Fruit fly (Drosophila melanogaster) whole organism, embryonic: ENCODE measurements around the gene CG8329.

Experiments
- CG10366 ChIP-seq: fragments of 200-800 bp; sonication (Bioruptor generic); IDR thresholded peaks from 2 replicates; pipeline ENCODE4 v1.3.6; 2022; ENCODE audit warnings: missing biosample characterization, missing genetic modification characterization
- CG15514 ChIP-seq: fragments of 200-800 bp; sonication (Bioruptor generic); optimal IDR thresholded peaks from 3 replicates; lab custom pipeline; 2017; ENCODE audit warnings: missing biosample characterization, missing genetic modification characterization, mild to moderate bottlenecking, moderate library complexity, missing genetic modification reagents
- CG1603 ChIP-seq: fragments of 200-800 bp; sonication (Bioruptor generic); optimal IDR thresholded peaks from 2 replicates; lab custom pipeline; 2019; ENCODE audit warnings: missing biosample characterization, mild to moderate bottlenecking, missing genetic modification characterization, moderate library complexity
- CG17385 ChIP-seq: fragments of 200-800 bp; sonication (Bioruptor generic); optimal IDR thresholded peaks from 3 replicates; lab custom pipeline; 2018; ENCODE audit warnings: missing biosample characterization, mild to moderate bottlenecking, missing genetic modification characterization
- CG1792 ChIP-seq: fragments of 200-800 bp; sonication (Bioruptor generic); optimal IDR thresholded peaks from 2 replicates; lab custom pipeline; 2016; ENCODE audit warnings: missing biosample characterization, missing genetic modification characterization
- CG18599 ChIP-seq: fragments of 200-800 bp; sonication (Bioruptor generic); optimal IDR thresholded peaks from 3 replicates; lab custom pipeline; 2017; ENCODE audit warnings: missing biosample characterization, missing genetic modification characterization, mild to moderate bottlenecking, moderate library complexity, missing genetic modification reagents
- CG18619 ChIP-seq: fragments of 200-800 bp; sonication (Bioruptor generic); optimal IDR thresholded peaks from 3 replicates; lab custom pipeline; 2017; ENCODE audit warnings: missing biosample characterization, mild to moderate bottlenecking, missing genetic modification characterization
- CG2712 ChIP-seq: fragments of 200-800 bp; optimal IDR thresholded peaks from 3 replicates; lab custom pipeline; 2019; ENCODE audit warnings: missing biosample characterization, mild to moderate bottlenecking, missing genetic modification characterization, moderate library complexity
- CG33213 ChIP-seq: fragments of 200-800 bp; sonication (Bioruptor generic); optimal IDR thresholded peaks from 3 replicates; lab custom pipeline; 2016; ENCODE audit warnings: missing biosample characterization, missing genetic modification characterization
- CG34224 ChIP-seq: fragments of 200-800 bp; sonication (Bioruptor generic); IDR thresholded peaks from 3 replicates; pipeline ENCODE4 v1.3.6; 2022; ENCODE audit warnings: missing biosample characterization, missing genetic modification characterization; ENCODE audit not compliant: partially characterized antibody
- CG3838 ChIP-seq: fragments of 200-800 bp; sonication (Bioruptor generic); optimal IDR thresholded peaks from 3 replicates; lab custom pipeline; 2016; ENCODE audit warnings: missing biosample characterization, missing genetic modification characterization
- CG3995 ChIP-seq: fragments of 200-800 bp; sonication (Bioruptor generic); optimal IDR thresholded peaks from 3 replicates; lab custom pipeline; 2016; ENCODE audit warnings: missing biosample characterization, missing genetic modification characterization
- CG43689 ChIP-seq: fragments of 200-800 bp; sonication (Bioruptor generic); IDR thresholded peaks from 2 replicates; pipeline ENCODE4 v1.3.6; 2022; ENCODE audit warnings: missing biosample characterization, missing genetic modification characterization
- CG5953 ChIP-seq: fragments of 200-800 bp; sonication (Bioruptor generic); IDR thresholded peaks from 2 replicates; pipeline ENCODE4 v1.3.6; 2022; ENCODE audit warnings: missing biosample characterization, missing genetic modification characterization
- CG7357 ChIP-seq: fragments of 200-800 bp; sonication (Bioruptor generic); IDR thresholded peaks from 3 replicates; pipeline ENCODE4 v1.3.6; 2022; ENCODE audit warnings: missing biosample characterization, missing genetic modification characterization
- Dad ChIP-seq: fragments of 200-800 bp; sonication (Bioruptor generic); optimal IDR thresholded peaks from 3 replicates; lab custom pipeline; 2016; ENCODE audit warnings: missing biosample characterization, missing genetic modification characterization
- Drgx ChIP-seq: fragments of 200-800 bp; sonication (Bioruptor generic); IDR thresholded peaks from 2 replicates; pipeline ENCODE4 v1.3.6; 2022; ENCODE audit warnings: missing biosample characterization, missing genetic modification characterization
- Hmx ChIP-seq: fragments of 200-800 bp; sonication (Bioruptor generic); optimal IDR thresholded peaks from 2 replicates; lab custom pipeline; 2016; ENCODE audit warnings: missing biosample characterization, missing genetic modification characterization
- Hsf ChIP-seq: fragments of 200-800 bp; sonication (Bioruptor generic); optimal IDR thresholded peaks from 3 replicates; lab custom pipeline; 2016; ENCODE audit warnings: missing biosample characterization, missing genetic modification characterization
- NfI ChIP-seq: fragments of 200-800 bp; sonication (Bioruptor generic); optimal IDR thresholded peaks from 3 replicates; lab custom pipeline; 2018; ENCODE audit warnings: missing biosample characterization, mild to moderate bottlenecking, missing genetic modification characterization, moderate library complexity
- Opbp ChIP-seq: fragments of 200-800 bp; sonication (Bioruptor generic); IDR thresholded peaks from 3 replicates; pipeline ENCODE4 v1.3.6; 2022; ENCODE audit warnings: missing biosample characterization, missing genetic modification characterization; ENCODE audit not compliant: partially characterized antibody
- Spps ChIP-seq: fragments of 200-800 bp; sonication (Bioruptor generic); optimal IDR thresholded peaks from 2 replicates; lab custom pipeline; 2018; ENCODE audit warnings: missing biosample characterization, mild to moderate bottlenecking, missing genetic modification characterization
- Xrp1 ChIP-seq: fragments of 200-800 bp; sonication (Bioruptor generic); IDR thresholded peaks from 2 replicates; pipeline ENCODE4 v1.3.6; 2022; ENCODE audit warnings: missing biosample characterization, missing genetic modification characterization
- al ChIP-seq: fragments of 200-800 bp; sonication (Bioruptor generic); IDR thresholded peaks from 2 replicates; pipeline ENCODE4 v1.3.6; 2022; ENCODE audit warnings: missing biosample characterization, missing genetic modification characterization
- aop ChIP-seq: fragments of 200-800 bp; sonication (Bioruptor generic); IDR thresholded peaks from 2 replicates; pipeline ENCODE4 v1.3.6; 2022; ENCODE audit warnings: missing biosample characterization, missing genetic modification characterization
- ase ChIP-seq: fragments of 200-800 bp; sonication (Bioruptor generic); IDR thresholded peaks from 3 replicates; pipeline ENCODE4 v1.3.6; 2022; ENCODE audit warnings: missing biosample characterization, missing genetic modification characterization
- ash1 ChIP-seq: fragments of 200-800 bp; sonication (Bioruptor generic); optimal IDR thresholded peaks from 2 replicates; lab custom pipeline; 2018; ENCODE audit warnings: missing biosample characterization, mild to moderate bottlenecking, missing genetic modification characterization
- az2 ChIP-seq: fragments of 200-800 bp; sonication (Bioruptor generic); optimal IDR thresholded peaks from 3 replicates; lab custom pipeline; 2016; ENCODE audit warnings: missing biosample characterization, missing genetic modification characterization
- br ChIP-seq: fragments of >200 bp; optimal IDR thresholded peaks from 2 replicates; lab custom pipeline; 2017
- cg ChIP-seq: fragments of 200-800 bp; sonication (Bioruptor generic); optimal IDR thresholded peaks from 3 replicates; lab custom pipeline; 2019; ENCODE audit warnings: missing biosample characterization, mild to moderate bottlenecking, missing genetic modification characterization, moderate library complexity
- chif ChIP-seq, 2 experiments: fragments of 200-800 bp; sonication (Bioruptor generic); optimal IDR thresholded peaks; 3 replicates each; lab custom pipeline; 2016; ENCODE audit warnings: missing biosample characterization in 2 of 2, missing genetic modification characterization in 2 of 2
- cwo ChIP-seq: fragments of 200-800 bp; sonication (Bioruptor generic); optimal IDR thresholded peaks from 3 replicates; lab custom pipeline; 2017; ENCODE audit warnings: missing biosample characterization, missing genetic modification characterization, mild to moderate bottlenecking, moderate library complexity, missing genetic modification reagents
- dm ChIP-seq: fragments of 200-800 bp; sonication (Bioruptor generic); optimal IDR thresholded peaks from 3 replicates; lab custom pipeline; 2016; ENCODE audit warnings: missing biosample characterization, missing genetic modification characterization
- dpn ChIP-seq, 2 experiments: fragments of 200-800 bp; sonication (Bioruptor generic); optimal IDR thresholded peaks; 3 replicates each; lab custom pipeline; 2016; ENCODE audit warnings: missing biosample characterization in 2 of 2, missing genetic modification characterization in 2 of 2
- en ChIP-seq: fragments of 200-800 bp; sonication (Bioruptor generic); optimal IDR thresholded peaks from 2 replicates; lab custom pipeline; 2016; ENCODE audit warnings: missing biosample characterization, missing genetic modification characterization
- esg ChIP-seq: fragments of 200-800 bp; sonication (Bioruptor generic); conservative IDR thresholded peaks from 2 replicates; pipeline ENCODE4 v1.3.6; 2022; ENCODE audit warnings: missing biosample characterization, missing genetic modification characterization
- ftz-f1 ChIP-seq: fragments of 200-800 bp; sonication (Bioruptor generic); optimal IDR thresholded peaks from 2 replicates; lab custom pipeline; 2016; ENCODE audit warnings: missing biosample characterization, missing genetic modification characterization
- gcm ChIP-seq: fragments of 200-800 bp; sonication (Bioruptor generic); optimal IDR thresholded peaks from 2 replicates; lab custom pipeline; 2019; ENCODE audit warnings: missing biosample characterization, mild to moderate bottlenecking, missing genetic modification characterization, moderate library complexity
- hbn ChIP-seq: fragments of 200-800 bp; sonication (Bioruptor generic); IDR thresholded peaks from 2 replicates; pipeline ENCODE4 v1.3.6; 2022; ENCODE audit warnings: missing biosample characterization, missing genetic modification characterization; ENCODE audit not compliant: partially characterized antibody
- ind ChIP-seq: fragments of 200-800 bp; sonication (Bioruptor generic); optimal IDR thresholded peaks from 3 replicates; lab custom pipeline; 2016; ENCODE audit warnings: missing biosample characterization, missing genetic modification characterization
- pnt ChIP-seq: fragments of 200-800 bp; sonication (Bioruptor generic); optimal IDR thresholded peaks from 3 replicates; lab custom pipeline; 2016; ENCODE audit warnings: missing biosample characterization, missing genetic modification characterization
- repo ChIP-seq: fragments of 200-800 bp; sonication (Bioruptor generic); optimal IDR thresholded peaks from 2 replicates; lab custom pipeline; 2016; ENCODE audit warnings: missing biosample characterization, missing genetic modification characterization
- sd ChIP-seq: fragments of 200-800 bp; sonication (Bioruptor generic); optimal IDR thresholded peaks from 3 replicates; lab custom pipeline; 2018; ENCODE audit warnings: missing biosample characterization, mild to moderate bottlenecking, missing genetic modification characterization, moderate library complexity
- sens-2 ChIP-seq: fragments of 200-800 bp; sonication (Bioruptor generic); IDR thresholded peaks from 2 replicates; pipeline ENCODE4 v1.3.6; 2022; ENCODE audit warnings: missing biosample characterization, missing genetic modification characterization
- sisA ChIP-seq: fragments of 200-800 bp; sonication (Bioruptor generic); IDR thresholded peaks from 2 replicates; pipeline ENCODE4 v1.3.6; 2022; ENCODE audit warnings: missing biosample characterization, missing genetic modification characterization
- sqz ChIP-seq: fragments of 200-800 bp; sonication (Bioruptor generic); optimal IDR thresholded peaks from 3 replicates; lab custom pipeline; 2018; ENCODE audit warnings: missing biosample characterization, mild to moderate bottlenecking, missing genetic modification characterization
- sr ChIP-seq: fragments of 200-800 bp; sonication (Bioruptor generic); IDR thresholded peaks from 3 replicates; pipeline ENCODE4 v1.3.6; 2022; ENCODE audit warnings: missing biosample characterization, missing genetic modification characterization
- stc ChIP-seq: fragments of 200-800 bp; sonication (Bioruptor generic); IDR thresholded peaks from 2 replicates; pipeline ENCODE4 v1.3.6; 2022; ENCODE audit warnings: missing biosample characterization, missing genetic modification characterization
- tgo ChIP-seq: fragments of 200-800 bp; sonication (Bioruptor generic); IDR thresholded peaks from 3 replicates; pipeline ENCODE4 v1.3.6; 2022; ENCODE audit warnings: missing biosample characterization, missing genetic modification characterization
- tio ChIP-seq: fragments of 200-800 bp; sonication (Bioruptor generic); optimal IDR thresholded peaks from 2 replicates; lab custom pipeline; 2017; ENCODE audit warnings: missing biosample characterization, missing genetic modification characterization, inconsistent platforms
- trem ChIP-seq: fragments of 200-800 bp; optimal IDR thresholded peaks from 3 replicates; lab custom pipeline; 2019; ENCODE audit warnings: missing biosample characterization, mild to moderate bottlenecking, missing genetic modification characterization, moderate library complexity

CG8329 gene

DNA sequence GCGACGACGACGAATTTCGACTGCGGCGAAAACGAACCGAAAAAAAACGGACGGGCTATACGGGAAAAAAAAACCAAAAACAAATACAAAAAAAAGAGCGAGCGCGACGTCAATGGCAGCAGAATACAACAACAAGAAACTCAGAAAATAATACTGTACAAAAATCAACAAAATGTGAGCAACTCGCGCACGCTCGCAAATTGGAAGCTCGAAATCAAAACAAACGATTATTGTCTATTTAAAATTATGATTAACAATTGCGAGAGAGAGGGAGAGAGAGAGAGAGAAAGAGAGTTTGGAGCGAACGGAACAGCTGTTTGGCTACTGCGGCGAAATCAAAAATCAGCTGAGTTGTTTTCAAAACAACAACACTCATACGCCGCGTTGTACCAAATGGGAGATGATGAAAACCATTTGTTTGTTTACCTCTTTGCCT lies 37.6 kb downstream of the CG8329 start (continued):
- TF ChIP-seq gcm (GFP tag; lab: Kevin White, UChicago) (no peak), CG10366 (GFP tag; lab: Robert Waterston, UW) (no peak), Hmx (GFP tag; lab: Kevin White, UChicago) (no peak), CG1603 (tag; lab: Kevin White, UChicago) (no peak), ash1 (GFP tag; lab: Kevin White, UChicago) (no peak), CG5953 (GFP tag; lab: Robert Waterston, UW) (no peak), trem (tag; lab: Kevin White, UChicago) (no peak), cg (GFP tag; lab: Kevin White, UChicago) (no peak), al (GFP tag; lab: Robert Waterston, UW) (no peak), CG17385 (GFP tag; lab: Kevin White, UChicago) (peak; percentile 22), CG18599 (GFP tag; lab: Kevin White, UChicago) (no peak), CG7357 (GFP tag; lab: Robert Waterston, UW) (no peak), pnt (GFP tag; lab: Kevin White, UChicago) (no peak), br (lab: Kevin White, UChicago) (no peak), CG43689 (GFP tag; lab: Robert Waterston, UW) (no peak), CG3838 (no peak), Dad (GFP tag; lab: Kevin White, UChicago) (no peak), az2 (no peak), cwo (GFP tag; lab: Kevin White, UChicago) (no peak), tio (no peak), CG1792 (GFP tag; lab: Kevin White, UChicago) (no peak), dpn (GFP tag; optimal IDR thresholded peaks at IDR 0.05; lab: Kevin White, UChicago) (no peak), CG2712 (tag; lab: Kevin White, UChicago) (no peak), en (no peak), CG15514 (GFP tag; lab: Kevin White, UChicago) (no peak), sd (tag; lab: Kevin White, UChicago) (peak; percentile 25), sisA (GFP tag; lab: Robert Waterston, UW) (no peak), Spps (tag; lab: Kevin White, UChicago) (no peak), hbn (GFP tag; lab: Robert Waterston, UW) (peak; percentile 51), Xrp1 (GFP tag; lab: Robert Waterston, UW) (no peak), Opbp (no peak), CG18619 (GFP tag; lab: Kevin White, UChicago) (no peak)

DNA sequence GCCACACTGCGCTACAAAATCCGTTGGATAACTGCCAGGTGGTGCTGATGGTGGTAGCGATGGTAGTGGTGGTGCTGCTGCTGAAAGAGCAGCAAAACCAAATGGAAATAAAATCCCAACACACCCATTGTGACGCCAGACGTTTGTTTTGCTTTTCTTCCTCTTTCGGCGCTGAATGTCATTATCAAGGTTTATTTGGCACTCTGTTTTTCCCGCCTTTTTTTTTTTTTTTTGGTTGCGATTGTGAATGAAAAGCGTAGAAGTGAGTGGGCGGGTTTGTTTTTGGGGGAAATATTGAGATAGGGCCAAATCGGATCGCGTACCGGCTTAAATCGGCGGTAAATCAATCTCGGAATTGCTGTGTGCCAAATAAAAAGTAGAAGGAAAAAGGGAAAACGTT lies 39.3 kb downstream of the CG8329 start:
- TF ChIP-seq dm (GFP tag; lab: Kevin White, UChicago) (no peak), Drgx (GFP tag; lab: Robert Waterston, UW) (0 out of 2 replicates have a peak, but pooled peaks have one; percentile 9), CG17385 (GFP tag; lab: Kevin White, UChicago) (peak; percentile 37), chif (GFP tag; optimal IDR thresholded peaks at IDR 0.05; lab: Kevin White, UChicago) (no peak), ftz-f1 (GFP tag; lab: Kevin White, UChicago) (peak; percentile 4), sr (peak; percentile 56; the same call in 1 of the 3 replicates)

DNA sequence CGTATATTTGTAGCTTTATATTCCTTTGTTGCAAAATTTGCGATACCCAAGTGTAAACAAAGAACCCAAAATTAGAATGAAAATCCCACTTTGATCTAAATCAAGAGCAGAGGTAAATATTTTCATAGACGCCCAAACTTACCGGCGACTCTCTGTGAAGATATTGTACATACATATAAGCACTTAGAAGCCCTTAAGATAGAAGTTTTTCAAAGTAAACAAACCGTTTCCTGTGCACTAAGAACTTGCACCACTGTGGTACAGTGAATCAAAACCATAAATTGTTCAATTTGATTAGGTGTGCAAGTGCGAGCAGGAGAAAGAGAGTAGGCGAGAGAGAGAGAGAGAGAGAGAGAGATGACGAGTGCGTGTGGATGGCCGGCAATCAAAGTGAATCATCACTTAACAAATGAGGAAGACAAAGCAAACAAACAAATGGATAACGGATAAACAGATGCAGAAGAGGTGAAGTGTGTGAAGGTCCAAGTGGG lies 40.1 kb downstream of the CG8329 start:
- TF ChIP-seq ind (GFP tag; lab: Kevin White, UChicago) = no peak
- no peak for TF ChIP-seq CG3995 (GFP tag; lab: Kevin White, UChicago)
- peak; percentile 39; the same call in 1 of the 3 replicates for TF ChIP-seq CG34224
- no peak for TF ChIP-seq aop (GFP tag; lab: Robert Waterston, UW)
- peak; percentile 13 for TF ChIP-seq sqz (GFP tag; lab: Kevin White, UChicago)
- no peak for TF ChIP-seq tgo (GFP tag; lab: Robert Waterston, UW)
- TF ChIP-seq sens-2 = peak; percentile 30; the same call in 1 of the 2 replicates
- peak; percentile 36 for TF ChIP-seq CG1603 (tag; lab: Kevin White, UChicago)
- TF ChIP-seq ase (GFP tag; lab: Robert Waterston, UW) = no peak
- TF ChIP-seq Hsf (GFP tag; lab: Kevin White, UChicago) = peak; percentile 10
- peak; percentile 3 for TF ChIP-seq NfI
- TF ChIP-seq repo (GFP tag; lab: Kevin White, UChicago) = no peak
- no peak; the same call in 1 of the 2 replicates for TF ChIP-seq stc (GFP tag; lab: Robert Waterston, UW)
- no peak for TF ChIP-seq CG33213
- no peak for TF ChIP-seq esg
